Worm (Caenorhabditis elegans): ENCODE data around the gene ari-1.4.

ce11 chrIV:15527282-15527681 is 1.0 kb downstream of the ari-1.4 start:
- no peak for TF ChIP-seq zag-1 (tag; optimal IDR thresholded peaks at IDR 0.05)
- TF ChIP-seq ztf-11 (tag; optimal IDR thresholded peaks at IDR 0.05) = no peak
- TF ChIP-seq unc-62 (GFP tag; optimal IDR thresholded peaks at IDR 0.05) = no peak
- TF ChIP-seq nhr-25 (tag; optimal IDR thresholded peaks at IDR 0.05) = no peak
- TF ChIP-seq nhr-23 (tag; optimal IDR thresholded peaks at IDR 0.05) = no peak
- TF ChIP-seq ama-1 (optimal IDR thresholded peaks at IDR 0.05) = no peak
- no peak for TF ChIP-seq nhr-11 (tag; optimal IDR thresholded peaks at IDR 0.05)
